Worm (Caenorhabditis elegans) whole organism, young adult: ENCODE results near the gene F33E11.2.

Source experiments
- attf-6 ChIP-seq: fragments of 200-800 bp; sonication (Bioruptor generic); IDR thresholded peaks from 2 replicates; pipeline ENCODE4 v1.3.6; 2022; ENCODE audit warnings: missing genetic modification reagents, missing genetic modification characterization, missing compliant biosample characterization
- ceh-91 ChIP-seq: fragments of 200-800 bp; sonication (Bioruptor generic); IDR thresholded peaks from 2 replicates; pipeline ENCODE4 v1.3.6; 2022; ENCODE audit warnings: missing genetic modification reagents, missing genetic modification characterization, missing compliant biosample characterization
- hlh-26 ChIP-seq: fragments of 200-800 bp; sonication (Bioruptor generic); conservative IDR thresholded peaks from 2 replicates; pipeline ENCODE4 v1.3.6; 2022; ENCODE audit warnings: missing genetic modification reagents, missing genetic modification characterization, missing compliant biosample characterization
- madf-8 ChIP-seq: fragments of 200-800 bp; sonication (Bioruptor generic); conservative IDR thresholded peaks from 2 replicates; pipeline ENCODE4 v1.3.6; 2022; ENCODE audit warnings: missing genetic modification reagents, missing genetic modification characterization, missing compliant biosample characterization
- unc-62 ChIP-seq: fragments of 150-350 bp; optimal IDR thresholded peaks from 2 replicates; lab custom pipeline; 2014; ENCODE audit warnings: missing biosample characterization, missing genetic modification reagents, missing genetic modification characterization
- zfh-2 ChIP-seq: fragments of 200-800 bp; sonication (Bioruptor generic); conservative IDR thresholded peaks from 2 replicates; pipeline ENCODE4 v1.3.6; 2022; ENCODE audit warnings: missing genetic modification reagents, missing genetic modification characterization, missing compliant biosample characterization
- ztf-28 ChIP-seq: fragments of 200-800 bp; sonication (Bioruptor generic); IDR thresholded peaks from 2 replicates; pipeline ENCODE4 v1.3.6; 2022; ENCODE audit warnings: missing genetic modification reagents, missing genetic modification characterization, missing compliant biosample characterization

DNA sequence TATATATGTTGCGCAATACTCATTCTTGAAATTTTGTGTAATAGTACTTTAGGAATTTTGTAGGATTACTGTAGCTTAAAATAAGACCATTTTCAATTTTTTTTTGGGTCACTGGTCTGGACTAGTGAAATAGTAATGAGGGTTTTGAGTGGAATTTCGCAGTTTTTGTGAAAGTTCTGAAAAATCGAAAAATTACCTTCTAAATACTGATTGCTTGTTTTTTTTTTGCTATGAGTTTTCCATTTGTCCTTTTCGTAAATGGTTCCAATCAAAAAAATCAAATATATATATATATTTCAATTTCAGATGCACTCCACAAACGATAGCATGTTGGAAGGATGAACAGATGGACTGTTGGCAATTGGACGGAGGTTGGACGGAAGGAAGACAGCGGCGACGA is 14.7 kb downstream of the F33E11.2 start, which contains the start of gene nhr-15:
- no peak for TF ChIP-seq unc-62 (GFP tag; lab: Kevin White, UChicago)
- TF ChIP-seq attf-6 (GFP tag; lab: Robert Waterston, UW), result no peak
- TF ChIP-seq madf-8 (GFP tag; lab: Robert Waterston, UW), result no peak
- no peak for TF ChIP-seq ztf-28
- TF ChIP-seq hlh-26, result no peak
- no peak for TF ChIP-seq zfh-2 (GFP tag; lab: Robert Waterston, UW)
- TF ChIP-seq ceh-91 (GFP tag; lab: Robert Waterston, UW), result no peak
